Worm (Caenorhabditis elegans): ENCODE measurements around the gene F02C12.3.
A peak's percentile ranks its signal among the peaks of the same experiment; 100 is the strongest.

Gene F02C12.3

DNA sequence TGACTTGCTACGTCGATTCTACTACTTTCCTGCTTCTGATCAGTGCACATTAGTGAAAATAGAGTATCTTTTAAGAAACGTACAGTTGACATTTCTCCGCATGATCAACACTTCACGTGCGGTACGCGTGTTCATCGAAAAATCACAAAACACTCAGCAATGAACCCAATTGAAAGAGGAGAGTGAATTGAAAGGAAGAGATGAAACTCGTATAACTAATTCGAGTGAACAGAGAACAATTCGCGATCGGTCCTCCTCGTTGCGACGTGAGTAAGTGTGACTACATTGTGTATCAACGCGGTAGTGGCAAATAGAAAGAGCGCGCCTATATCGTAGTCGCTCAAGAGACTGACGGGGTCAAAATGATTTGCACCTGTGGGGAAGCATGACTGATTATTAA, 43.2 kb upstream of the F02C12.3 start (continued):
- TF ChIP-seq Y79H2A.3 (GFP tag; conservative IDR thresholded peaks at IDR 0.05) (no peak), cebp-1 (GFP tag; IDR thresholded peaks at IDR 0.05) (no peak), cebp-1 (tag; optimal IDR thresholded peaks at IDR 0.05) (peak; percentile 53), F52B5.7 (tag; optimal IDR thresholded peaks at IDR 0.05) (no peak), unc-130 (GFP tag; optimal IDR thresholded peaks at IDR 0.05) (no peak), F55B11.4 (tag; optimal IDR thresholded peaks at IDR 0.05; ENCODE audit: borderline replicate concordance, insufficient read depth) (no peak), bed-1 (GFP tag; IDR thresholded peaks at IDR 0.05) (no peak), nhr-179 (tag; optimal IDR thresholded peaks at IDR 0.05) (no peak), F39B2.1 (GFP tag; IDR thresholded peaks at IDR 0.05) (no peak), die-1 (tag; optimal IDR thresholded peaks at IDR 0.05) (no peak), somi-1 (GFP tag; optimal IDR thresholded peaks at IDR 0.05) (no peak), B0019.2 (GFP tag; conservative IDR thresholded peaks at IDR 0.05) (no peak), Y53F4B.3 (GFP tag; IDR thresholded peaks at IDR 0.05) (no peak), sptf-2 (GFP tag; optimal IDR thresholded peaks at IDR 0.05) (no peak), unc-62 (GFP tag; optimal IDR thresholded peaks at IDR 0.05) (no peak), hmg-20 (GFP tag; IDR thresholded peaks at IDR 0.05) (no peak), Y53G8AR.9 (GFP tag; conservative IDR thresholded peaks at IDR 0.05) (peak; percentile 59; the same call in 1 of the 2 replicates), dox-1 (GFP tag; IDR thresholded peaks at IDR 0.05) (0 out of 2 replicates have a peak, but pooled peaks have one; percentile 6), tbp1 (GFP tag; optimal IDR thresholded peaks at IDR 0.05) (peak; percentile 29), lin-54 (GFP tag; optimal IDR thresholded peaks at IDR 0.05) (no peak), lin-40 (tag; optimal IDR thresholded peaks at IDR 0.05) (peak; percentile 67), F23B12.7 (tag; optimal IDR thresholded peaks at IDR 0.05; ENCODE audit: insufficient read depth) (no peak), athp-1 (tag; optimal IDR thresholded peaks at IDR 0.05) (no peak), lsl-1 (GFP tag; optimal IDR thresholded peaks at IDR 0.05) (no peak), lir-1 (GFP tag; conservative IDR thresholded peaks at IDR 0.05) (no peak), ztf-18 (tag; optimal IDR thresholded peaks at IDR 0.05) (no peak), Y56A3A.18 (GFP tag; IDR thresholded peaks at IDR 0.05) (no peak), B0035.1 (tag; optimal IDR thresholded peaks at IDR 0.05) (no peak), ceh-79 (tag; optimal IDR thresholded peaks at IDR 0.05) (no peak), pha-4 (tag; optimal IDR thresholded peaks at IDR 0.05) (peak; percentile 41), K11D2.4 (GFP tag; IDR thresholded peaks at IDR 0.05) (0 out of 2 replicates have a peak, but pooled peaks have one; percentile 35), lag-1 (GFP tag; IDR thresholded peaks at IDR 0.05) (no peak), ceh-91 (GFP tag; IDR thresholded peaks at IDR 0.05) (no peak), ccch-3 (GFP tag; optimal IDR thresholded peaks at IDR 0.05) (no peak), ztf-25 (GFP tag; IDR thresholded peaks at IDR 0.05) (no peak), akir-1 (GFP tag; optimal IDR thresholded peaks at IDR 0.05) (no peak), mes-4 (tag; optimal IDR thresholded peaks at IDR 0.05) (no peak), snpc-1.3 (tag; optimal IDR thresholded peaks at IDR 0.05; ENCODE audit: insufficient read depth) (no peak), F57A8.1 (GFP tag; optimal IDR thresholded peaks at IDR 0.05) (no peak), Y95B8A.8 (GFP tag; IDR thresholded peaks at IDR 0.05) (no peak), nfyb-1 (GFP tag; IDR thresholded peaks at IDR 0.05) (0 out of 2 replicates have a peak, but pooled peaks have one; percentile 20), pbrm-1 (GFP tag; IDR thresholded peaks at IDR 0.05) (no peak), F49E8.2 (tag; optimal IDR thresholded peaks at IDR 0.05; ENCODE audit: insufficient read depth) (no peak), ets-4 (GFP tag; optimal IDR thresholded peaks at IDR 0.05) (no peak), T07F8.4 (tag; optimal IDR thresholded peaks at IDR 0.05) (no peak), K12H6.12 (tag; optimal IDR thresholded peaks at IDR 0.05) (no peak), nhr-80 (tag; optimal IDR thresholded peaks at IDR 0.05) (peak; percentile 89), ekl-4 (GFP tag; IDR thresholded peaks at IDR 0.05) (no peak), ceh-100 (GFP tag; IDR thresholded peaks at IDR 0.05) (no peak)
